Worm (Caenorhabditis elegans) whole organism, early embryonic: Measurements from ENCODE around the gene T04C4.3.
A peak's percentile ranks its signal among the peaks of the same experiment; 100 is the strongest.

Experiments used
- B0310.2 ChIP-seq: sonication (generic microtip); optimal IDR thresholded peaks from 2 replicates; lab custom pipeline; 2016; ENCODE audit warnings: mild to moderate bottlenecking, missing genetic modification characterization, missing compliant biosample characterization
- F13C5.2 ChIP-seq: sonication (generic microtip); optimal IDR thresholded peaks from 2 replicates; lab custom pipeline; 2017; ENCODE audit warnings: mild to moderate bottlenecking, missing genetic modification characterization, inconsistent platforms, missing compliant biosample characterization
- aly-1 ChIP-seq: sonication (generic microtip); optimal IDR thresholded peaks from 2 replicates; lab custom pipeline; 2016; ENCODE audit warnings: missing genetic modification characterization, missing compliant biosample characterization
- ama-1 ChIP-seq: fragments of 150-350 bp; optimal IDR thresholded peaks from 2 replicates; lab custom pipeline; 2014
- ceh-13 ChIP-seq: fragments of 200-800 bp; sonication (Bioruptor generic); optimal IDR thresholded peaks from 2 replicates; lab custom pipeline; 2018; ENCODE audit warnings: mild to moderate bottlenecking, missing genetic modification characterization, missing compliant biosample characterization
- ceh-36 ChIP-seq: sonication (generic microtip); optimal IDR thresholded peaks from 2 replicates; lab custom pipeline; 2016; ENCODE audit warnings: missing genetic modification characterization, inconsistent platforms, missing compliant biosample characterization
- ets-7 ChIP-seq: sonication (generic microtip); optimal IDR thresholded peaks from 2 replicates; lab custom pipeline; 2016; ENCODE audit warnings: missing genotype, missing genetic modification characterization, missing compliant biosample characterization
- flt-1 ChIP-seq: fragments of 200-800 bp; sonication (Bioruptor generic); IDR thresholded peaks from 2 replicates; pipeline ENCODE4 v1.3.6; 2022; ENCODE audit warnings: missing genetic modification characterization, missing compliant biosample characterization
- hmbx-1 ChIP-seq: sonication (generic microtip); optimal IDR thresholded peaks from 2 replicates; lab custom pipeline; 2016; ENCODE audit warnings: mild to moderate bottlenecking, missing genetic modification characterization, missing compliant biosample characterization
- hmg-4 ChIP-seq: fragments of 200-800 bp; sonication (Bioruptor generic); optimal IDR thresholded peaks from 2 replicates; lab custom pipeline; 2018; ENCODE audit warnings: mild to moderate bottlenecking, missing genetic modification characterization, missing compliant biosample characterization
- hnd-1 ChIP-seq: sonication (generic microtip); optimal IDR thresholded peaks from 2 replicates; lab custom pipeline; 2016; ENCODE audit warnings: missing genetic modification characterization, missing compliant biosample characterization
- pes-1 ChIP-seq: fragments of 200-800 bp; sonication (Bioruptor generic); IDR thresholded peaks from 2 replicates; pipeline ENCODE4 v1.3.6; 2022; ENCODE audit warnings: missing genetic modification reagents, missing genetic modification characterization, missing compliant biosample characterization
- scrt-1 ChIP-seq: fragments of 200-800 bp; sonication (Bioruptor generic); IDR thresholded peaks from 2 replicates; pipeline ENCODE4 v1.3.6; 2022; ENCODE audit warnings: missing genetic modification characterization, missing compliant biosample characterization
- sea-1 ChIP-seq: fragments of 200-800 bp; sonication (Bioruptor generic); conservative IDR thresholded peaks from 2 replicates; pipeline ENCODE4 v1.3.6; 2022; ENCODE audit warnings: missing genetic modification characterization, missing compliant biosample characterization
- tbx-11 ChIP-seq: fragments of 200-800 bp; sonication (Bioruptor generic); IDR thresholded peaks from 2 replicates; pipeline ENCODE4 v1.3.6; 2022; ENCODE audit warnings: missing genetic modification characterization, missing compliant biosample characterization
- tbx-37 ChIP-seq: fragments of 200-800 bp; sonication (Bioruptor generic); conservative IDR thresholded peaks from 2 replicates; pipeline ENCODE4 v1.3.6; 2022; ENCODE audit warnings: missing genetic modification reagents, missing genetic modification characterization, missing compliant biosample characterization
- tra-4 ChIP-seq: sonication (generic microtip); optimal IDR thresholded peaks from 2 replicates; lab custom pipeline; 2017; ENCODE audit warnings: missing genetic modification characterization, missing compliant biosample characterization

Gene T04C4.3

DNA sequence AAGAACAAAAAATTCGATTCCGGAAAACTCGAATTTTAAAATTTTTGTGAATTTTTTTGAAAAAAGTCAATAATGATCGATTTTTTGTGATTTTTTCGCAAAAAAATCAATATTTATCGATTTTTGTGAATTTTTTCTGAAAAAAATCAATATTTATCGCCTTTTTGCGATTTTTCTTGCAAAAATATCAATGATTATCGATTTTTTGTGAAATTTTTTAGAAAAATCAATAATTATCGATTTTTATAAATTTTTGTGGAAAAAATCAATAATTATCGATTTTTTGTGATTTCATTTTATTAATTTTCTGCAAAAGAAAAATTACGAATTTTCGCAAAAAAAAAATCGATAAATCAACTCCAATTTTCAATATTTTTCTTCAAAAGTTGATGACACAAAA, 19.3 kb upstream of the T04C4.3 start:
- TF ChIP-seq tra-4 (no peak), tbx-37 (GFP tag; lab: Robert Waterston, UW) (no peak), B0310.2 (no peak), flt-1 (no peak), hnd-1 (tag; lab: Kevin White, UChicago) (no peak), scrt-1 (no peak), hmbx-1 (no peak), tbx-11 (no peak), hmg-4 (GFP tag; lab: Kevin White, UChicago) (no peak), sea-1 (no peak), ets-7 (no peak), pes-1 (no peak), ceh-36 (no peak), ama-1 (lab: Kevin White, UChicago) (no peak), ceh-13 (no peak), aly-1 (tag; lab: Kevin White, UChicago) (no peak), F13C5.2 (tag; lab: Kevin White, UChicago) (no peak)

ce11 chrIV:2228678-2229077, 12.0 kb upstream of the T04C4.3 start:
- TF ChIP-seq ceh-36 (peak; percentile 88), hnd-1 (tag; lab: Kevin White, UChicago) (no peak)

DNA sequence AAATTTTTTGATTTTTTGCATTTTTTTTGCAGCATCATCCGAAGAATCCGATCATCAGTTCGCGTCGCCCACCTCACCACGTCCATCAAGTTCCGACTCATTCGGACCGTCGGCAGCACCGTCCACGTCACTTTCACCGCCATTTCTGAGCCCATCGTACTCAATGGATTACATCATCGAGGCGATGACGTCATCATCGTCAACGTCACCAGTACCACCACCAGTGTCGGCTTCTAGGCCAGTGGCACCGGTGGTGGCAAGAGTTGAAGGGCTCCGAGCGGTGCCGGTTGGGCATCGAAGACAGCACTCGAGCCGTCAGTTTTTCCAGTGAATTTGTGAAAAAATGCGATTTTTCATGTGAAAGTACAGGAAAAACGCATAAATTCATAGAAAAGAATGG, 7.0 kb upstream of the T04C4.3 start:
- no peak for TF ChIP-seq F13C5.2 (tag; lab: Kevin White, UChicago)
- TF ChIP-seq hmg-4 (GFP tag; lab: Kevin White, UChicago) = no peak
- no peak for TF ChIP-seq ets-7
- TF ChIP-seq tbx-11 = no peak
- TF ChIP-seq ama-1 (lab: Kevin White, UChicago) = no peak
- no peak for TF ChIP-seq tra-4
- TF ChIP-seq sea-1 = no peak
- TF ChIP-seq ceh-13 = no peak
- no peak for TF ChIP-seq hnd-1 (tag; lab: Kevin White, UChicago)
- no peak for TF ChIP-seq B0310.2
- no peak for TF ChIP-seq hmbx-1
- no peak for TF ChIP-seq pes-1
- TF ChIP-seq ceh-36 = no peak
- no peak for TF ChIP-seq scrt-1
- no peak for TF ChIP-seq tbx-37 (GFP tag; lab: Robert Waterston, UW)
- no peak for TF ChIP-seq flt-1
- TF ChIP-seq aly-1 (tag; lab: Kevin White, UChicago) = no peak

ce11 chrIV:2223144-2223543, 6.5 kb upstream of the T04C4.3 start:
- TF ChIP-seq hmg-4 (GFP tag; lab: Kevin White, UChicago) (no peak), hmbx-1 (no peak), sea-1 (no peak), tbx-37 (GFP tag; lab: Robert Waterston, UW) (no peak), ama-1 (lab: Kevin White, UChicago) (no peak), F13C5.2 (tag; lab: Kevin White, UChicago) (no peak), pes-1 (no peak)

ce11 chrIV:2222528-2222927, 5.9 kb upstream of the T04C4.3 start, which contains the start of gene fnip-2:
fnip-2 (plus strand) TSS chrIV:2222828.
- no peak for TF ChIP-seq ets-7
- TF ChIP-seq B0310.2 = no peak
- no peak for TF ChIP-seq tra-4
- TF ChIP-seq F13C5.2 (tag; lab: Kevin White, UChicago) = no peak
- TF ChIP-seq pes-1 = no peak
- no peak for TF ChIP-seq sea-1
- TF ChIP-seq tbx-37 (GFP tag; lab: Robert Waterston, UW) = no peak
- TF ChIP-seq ama-1 (lab: Kevin White, UChicago) = no peak
- TF ChIP-seq tbx-11 = no peak
- TF ChIP-seq aly-1 (tag; lab: Kevin White, UChicago) = no peak
- TF ChIP-seq scrt-1 = no peak
- no peak for TF ChIP-seq ceh-13
- TF ChIP-seq hmbx-1 = no peak
- TF ChIP-seq ceh-36 = no peak

- no peak for TF ChIP-seq ama-1 (lab: Kevin White, UChicago)
- TF ChIP-seq tra-4 = no peak
- no peak for TF ChIP-seq ceh-36
- TF ChIP-seq scrt-1 = no peak
Observed at ce11 chrIV:2221350-2221749, 4.7 kb upstream of the T04C4.3 start.

- TF ChIP-seq B0310.2 (no peak), tbx-11 (no peak)
Observed at ce11 chrIV:2220896-2221295, 4.2 kb upstream of the T04C4.3 start.

DNA sequence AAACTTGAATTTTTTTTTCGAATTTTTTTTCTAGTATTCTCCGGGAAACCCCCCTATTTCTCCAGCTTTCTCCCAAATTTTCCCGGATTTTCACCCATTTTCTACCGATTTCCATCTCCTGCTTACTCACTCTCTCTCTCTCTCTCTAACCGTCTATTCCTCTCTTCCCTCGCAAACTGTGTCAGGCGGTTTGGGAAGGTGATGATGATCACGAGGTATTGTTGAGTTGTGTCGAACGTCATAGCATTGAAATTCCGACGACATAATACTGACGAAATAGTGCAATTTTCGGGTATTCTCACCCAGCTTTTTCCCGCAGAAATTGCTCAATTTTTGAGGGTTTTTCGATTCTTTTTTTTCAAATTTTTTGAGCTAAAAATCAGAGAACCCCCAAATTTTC, 3.5 kb upstream of the T04C4.3 start:
- no peak for TF ChIP-seq ets-7
- TF ChIP-seq flt-1 = no peak
- TF ChIP-seq ama-1 (lab: Kevin White, UChicago) = no peak
- no peak for TF ChIP-seq pes-1
- TF ChIP-seq F13C5.2 (tag; lab: Kevin White, UChicago) = no peak
- TF ChIP-seq B0310.2 = no peak
- no peak for TF ChIP-seq hnd-1 (tag; lab: Kevin White, UChicago)
- TF ChIP-seq aly-1 (tag; lab: Kevin White, UChicago) = no peak
- no peak for TF ChIP-seq hmbx-1
- no peak for TF ChIP-seq hmg-4 (GFP tag; lab: Kevin White, UChicago)
- no peak for TF ChIP-seq tbx-11
- TF ChIP-seq ceh-13 = no peak
- TF ChIP-seq scrt-1 = no peak
- no peak for TF ChIP-seq sea-1
- TF ChIP-seq ceh-36 = no peak
- no peak for TF ChIP-seq tra-4
- TF ChIP-seq tbx-37 (GFP tag; lab: Robert Waterston, UW) = no peak

DNA sequence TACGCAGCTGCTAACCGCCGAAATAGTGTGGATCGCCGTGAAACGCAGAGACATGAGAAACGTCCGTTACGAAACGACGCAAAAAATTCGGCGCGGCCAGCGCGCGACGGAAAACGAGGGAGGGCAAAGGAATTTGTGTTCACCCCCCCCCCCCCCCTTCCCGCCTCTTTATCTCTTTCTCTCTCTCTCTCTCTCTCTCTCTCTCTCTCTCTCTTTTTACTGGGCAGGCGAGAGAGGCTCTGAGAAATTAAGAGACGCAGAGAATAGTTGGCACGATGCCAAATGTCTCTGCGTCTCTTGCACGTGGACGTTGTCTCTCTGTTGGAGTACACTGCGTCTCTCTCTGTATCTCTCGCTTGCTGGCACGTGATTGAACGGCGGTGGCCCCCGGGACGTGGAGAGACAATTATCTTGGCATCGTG, 2.7 kb upstream of the T04C4.3 start:
- TF ChIP-seq ceh-36 = no peak
- no peak for TF ChIP-seq flt-1
- peak; percentile 61 for TF ChIP-seq F13C5.2 (tag; lab: Kevin White, UChicago)
- TF ChIP-seq pes-1 = peak; percentile 60
- no peak for TF ChIP-seq aly-1 (tag; lab: Kevin White, UChicago)
- no peak for TF ChIP-seq tbx-11
- TF ChIP-seq B0310.2 = peak; percentile 31
- TF ChIP-seq hmg-4 (GFP tag; lab: Kevin White, UChicago) = peak; percentile 66
- TF ChIP-seq tbx-37 (GFP tag; lab: Robert Waterston, UW) = no peak
